ENCODE assay signal across 2 fruit fly cellular contexts in genomic region chr3R:18227385-18227784, dm6.
TF ChIP-seq lines count a peak whose summit lies in the region.

No protein-coding gene starts in this region.

- no peak for TF ChIP-seq CTCF in whole organism, embryonic (GFP tag; optimal IDR thresholded peaks at IDR 0.05; lab: Kevin White, UChicago)

TF ChIP-seq in whole organism, embryonic, 481 proteins besides CTCF, POLR2A, EP300 and RAD21:
- TF ChIP-seq ara (GFP tag; IDR thresholded peaks at IDR 0.05; lab: Robert Waterston, UW) (no peak), nom (GFP tag; optimal IDR thresholded peaks at IDR 0.05; lab: Kevin White, UChicago) (peak; percentile 35), exex (tag; optimal IDR thresholded peaks at IDR 0.05; lab: Kevin White, UChicago) (peak; percentile 80), Sry-β (GFP tag; optimal IDR thresholded peaks at IDR 0.05; lab: Kevin White, UChicago) (no peak)
TF ChIP-seq in whole organism, embryonic: peak in this region for 2.

TF ChIP-seq in whole organism, prepupa, 60 proteins besides CTCF, POLR2A, EP300 and RAD21:
- TF ChIP-seq esn (GFP tag; optimal IDR thresholded peaks at IDR 0.05; lab: Kevin White, UChicago), result no peak
- TF ChIP-seq CG8119 (GFP tag; IDR thresholded peaks at IDR 0.05; lab: Robert Waterston, UW), result no peak
- no peak for TF ChIP-seq CG6792 (GFP tag; optimal IDR thresholded peaks at IDR 0.05; lab: Kevin White, UChicago)
- TF ChIP-seq lz (GFP tag; optimal IDR thresholded peaks at IDR 0.05; lab: Kevin White, UChicago), result no peak
- TF ChIP-seq Met (GFP tag; optimal IDR thresholded peaks at IDR 0.05; lab: Kevin White, UChicago), result no peak
- TF ChIP-seq Ets21C (GFP tag; optimal IDR thresholded peaks at IDR 0.05; lab: Kevin White, UChicago), result no peak
- TF ChIP-seq CG6854 (GFP tag; optimal IDR thresholded peaks at IDR 0.05; lab: Kevin White, UChicago), result no peak
- TF ChIP-seq vri (GFP tag; optimal IDR thresholded peaks at IDR 0.05; lab: Kevin White, UChicago), result peak; percentile 49
- TF ChIP-seq spab (GFP tag; optimal IDR thresholded peaks at IDR 0.05; lab: Kevin White, UChicago), result no peak
- TF ChIP-seq Smox (GFP tag; optimal IDR thresholded peaks at IDR 0.05; lab: Kevin White, UChicago), result no peak
- peak; percentile 95 for TF ChIP-seq svp (GFP tag; lab: Kevin White, UChicago)
- no peak for TF ChIP-seq Ets96B (tag; optimal IDR thresholded peaks at IDR 0.05; lab: Kevin White, UChicago)
- TF ChIP-seq dsx (GFP tag; optimal IDR thresholded peaks at IDR 0.05; lab: Kevin White, UChicago; ENCODE audit: poor library complexity, severe bottlenecking), result no peak
